Worm (Caenorhabditis elegans): ENCODE measurements around the gene ins-34.

DNA sequence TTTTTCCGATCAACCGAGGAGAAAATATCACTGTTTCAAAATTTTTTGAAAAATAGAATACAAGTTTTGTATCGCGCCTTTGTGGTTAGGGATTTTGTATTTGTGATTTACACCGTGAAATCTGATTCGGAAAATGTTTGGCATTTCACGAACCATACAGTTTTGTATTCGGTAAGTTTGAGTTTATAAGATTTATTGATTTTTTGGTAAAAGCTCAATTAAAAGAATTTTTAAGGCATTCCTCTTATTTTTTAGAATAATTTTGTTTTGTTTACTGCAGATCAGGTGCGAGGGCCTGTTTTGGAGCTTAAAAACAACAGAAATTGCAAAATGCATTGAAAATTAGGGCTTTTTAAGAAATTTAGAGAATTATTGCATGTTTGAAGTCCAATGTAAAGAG lies 27.0 kb downstream of the ins-34 start:
- TF ChIP-seq unc-39 (tag; optimal IDR thresholded peaks at IDR 0.05) = no peak
- TF ChIP-seq unc-62 (GFP tag; optimal IDR thresholded peaks at IDR 0.05) = no peak

All from whole organism, mixed stage, embryonic.